Fruit fly (Drosophila melanogaster) whole organism, pupa: Measurements from ENCODE around the gene saturn.

Experiments used
- CG10348 ChIP-seq: fragments of 200-800 bp; sonication (Bioruptor generic); IDR thresholded peaks from 2 replicates; pipeline ENCODE4 v1.3.6; 2022; ENCODE audit warnings: missing biosample characterization, missing genetic modification characterization
- CG12605 ChIP-seq: fragments of 200-800 bp; sonication (Bioruptor generic); IDR thresholded peaks from 2 replicates; pipeline ENCODE4 v1.3.6; 2022; ENCODE audit warnings: missing biosample characterization, missing genetic modification characterization
- CG14655 ChIP-seq: fragments of 200-800 bp; sonication (Bioruptor generic); optimal IDR thresholded peaks from 3 replicates; lab custom pipeline; 2017; ENCODE audit warnings: mild to moderate bottlenecking, missing biosample characterization, missing genetic modification reagents, missing genetic modification characterization
- CG34367 ChIP-seq: fragments of 200-800 bp; sonication (Bioruptor generic); optimal IDR thresholded peaks from 2 replicates; lab custom pipeline; 2018; ENCODE audit warnings: missing biosample characterization, mild to moderate bottlenecking, missing genetic modification characterization
- CG4496 ChIP-seq: fragments of 200-800 bp; sonication (Bioruptor generic); IDR thresholded peaks from 3 replicates; pipeline ENCODE4 v1.3.6; 2022; ENCODE audit warnings: missing biosample characterization, missing genetic modification characterization
- CG8159 ChIP-seq: fragments of 200-800 bp; sonication (Bioruptor generic); optimal IDR thresholded peaks from 3 replicates; lab custom pipeline; 2018; ENCODE audit warnings: missing biosample characterization, mild to moderate bottlenecking, missing genetic modification characterization, moderate library complexity
- CG9948 ChIP-seq: fragments of 200-800 bp; sonication (Bioruptor generic); optimal IDR thresholded peaks from 2 replicates; lab custom pipeline; 2018; ENCODE audit warnings: missing biosample characterization, mild to moderate bottlenecking, missing genetic modification characterization, moderate library complexity
- D1 ChIP-seq: fragments of 200-800 bp; sonication (Bioruptor generic); optimal IDR thresholded peaks from 2 replicates; lab custom pipeline; 2018; ENCODE audit warnings: missing biosample characterization, mild to moderate bottlenecking, missing genetic modification characterization, moderate library complexity
- EcR ChIP-seq: fragments of 200-800 bp; sonication (Bioruptor generic); optimal IDR thresholded peaks from 3 replicates; lab custom pipeline; 2019; ENCODE audit warnings: missing biosample characterization, missing genetic modification characterization, mild to moderate bottlenecking, moderate library complexity, missing genetic modification reagents
- Pif1B ChIP-seq: fragments of 200-800 bp; sonication (Bioruptor generic); optimal IDR thresholded peaks from 3 replicates; lab custom pipeline; 2016; ENCODE audit warnings: missing biosample characterization, missing genetic modification characterization
- gl ChIP-seq: fragments of 200-800 bp; sonication (Bioruptor generic); optimal IDR thresholded peaks from 2 replicates; lab custom pipeline; 2018; ENCODE audit warnings: missing biosample characterization, mild to moderate bottlenecking, missing genetic modification characterization

DNA sequence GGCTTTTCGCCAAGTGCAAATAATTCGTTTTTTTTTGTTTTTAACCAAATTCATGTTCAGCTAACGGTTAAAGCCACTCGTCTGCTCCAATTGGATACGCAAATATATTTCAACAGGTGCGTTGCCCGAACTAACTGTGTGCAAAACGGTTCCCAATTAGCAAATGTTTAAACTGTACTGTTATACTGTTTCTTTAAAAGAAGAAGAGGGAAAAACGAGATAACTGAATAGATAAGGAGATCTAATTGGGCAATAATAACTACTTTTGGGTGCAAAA is 11.7 kb upstream of the saturn start:
- TF ChIP-seq D1 (tag; lab: Kevin White, UChicago) (no peak), CG10348 (GFP tag; lab: Robert Waterston, UW) (no peak), CG8159 (tag; lab: Kevin White, UChicago) (no peak), CG4496 (GFP tag; lab: Robert Waterston, UW) (no peak), CG14655 (GFP tag; lab: Kevin White, UChicago) (no peak), CG9948 (no peak), gl (tag; lab: Kevin White, UChicago) (no peak), CG34367 (tag; lab: Kevin White, UChicago) (no peak), EcR (GFP tag; lab: Kevin White, UChicago) (no peak), CG12605 (GFP tag; lab: Robert Waterston, UW) (0 out of 2 replicates have a peak, but pooled peaks have one; percentile 32), Pif1B (GFP tag; lab: Kevin White, UChicago) (no peak)
